Worm (Caenorhabditis elegans): ENCODE measurements around the gene gldi-4.

The gldi-4 gene

DNA sequence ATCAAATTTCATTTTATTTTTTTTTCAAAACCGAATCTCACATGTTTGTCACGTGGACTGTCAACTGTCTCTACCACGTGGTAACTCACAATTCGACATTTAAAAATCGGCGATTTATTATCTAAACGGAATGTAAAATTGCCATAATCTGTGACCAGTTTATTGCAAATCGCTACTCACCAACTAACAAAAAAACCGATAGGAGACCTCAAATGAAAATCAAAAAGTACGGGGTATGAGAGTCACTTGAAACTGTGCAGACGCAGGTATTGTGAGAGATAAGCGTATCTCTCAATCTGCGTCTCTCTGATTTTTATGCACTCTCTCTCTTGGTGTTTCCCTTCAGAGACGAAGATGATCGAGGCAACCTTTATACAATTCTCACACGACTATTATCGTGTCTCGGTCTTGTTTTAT, 30.3 kb downstream of the gldi-4 start:
- TF ChIP-seq lin-39 (tag; optimal IDR thresholded peaks at IDR 0.05) = no peak
- no peak for TF ChIP-seq C34B4.2 (tag; optimal IDR thresholded peaks at IDR 0.05)
- no peak for TF ChIP-seq nhr-28 (tag; optimal IDR thresholded peaks at IDR 0.05)
- TF ChIP-seq ceh-90 (tag; optimal IDR thresholded peaks at IDR 0.05) = no peak
- TF ChIP-seq aly-2 (tag; optimal IDR thresholded peaks at IDR 0.05) = no peak
- TF ChIP-seq efl-1 (optimal IDR thresholded peaks at IDR 0.05) = peak; percentile 27 to 56
- TF ChIP-seq efl-1 (GFP tag; optimal IDR thresholded peaks at IDR 0.05 in 1 of 2) = peak; percentile 22 to 91
- no peak for TF ChIP-seq tlp-1 (tag; optimal IDR thresholded peaks at IDR 0.05)
- peak; percentile 89 for TF ChIP-seq nhr-20 (tag; optimal IDR thresholded peaks at IDR 0.05)
- peak; percentile 83 for TF ChIP-seq nhr-90 (tag; optimal IDR thresholded peaks at IDR 0.05; ENCODE audit: poor library complexity)
- no peak for TF ChIP-seq hlh-4 (tag; optimal IDR thresholded peaks at IDR 0.05)
- peak; percentile 28 to 74 for TF ChIP-seq lin-35 (GFP tag; optimal IDR thresholded peaks at IDR 0.05)
- peak in 2 of 3 experiments; percentile 38 to 40 for TF ChIP-seq ceh-82 (tag; optimal IDR thresholded peaks at IDR 0.05)
- no peak for TF ChIP-seq unc-86 (tag; optimal IDR thresholded peaks at IDR 0.05)
- peak; percentile 21 for TF ChIP-seq C04F5.9 (tag; optimal IDR thresholded peaks at IDR 0.05)
- peak; percentile 29 for TF ChIP-seq hpl-2 (GFP tag; optimal IDR thresholded peaks at IDR 0.05)
- no peak for TF ChIP-seq nhr-76 (tag; optimal IDR thresholded peaks at IDR 0.05)
- peak; percentile 71 for TF ChIP-seq fos-1 (tag; optimal IDR thresholded peaks at IDR 0.05)
- no peak for TF ChIP-seq vab-15 (tag; optimal IDR thresholded peaks at IDR 0.05)
- no peak for TF ChIP-seq ces-1 (GFP tag; optimal IDR thresholded peaks at IDR 0.05)
- TF ChIP-seq swsn-7 (tag; optimal IDR thresholded peaks at IDR 0.05) = peak; percentile 49
- TF ChIP-seq efl-3 (GFP tag; optimal IDR thresholded peaks at IDR 0.05) = no peak
- no peak for TF ChIP-seq nhr-84 (tag; optimal IDR thresholded peaks at IDR 0.05)
- peak; percentile 65 for TF ChIP-seq mep-1 (tag; optimal IDR thresholded peaks at IDR 0.05)
- TF ChIP-seq grh-1 (GFP tag; IDR thresholded peaks at IDR 0.05) = peak; percentile 78
- no peak for TF ChIP-seq nhr-11 (tag; optimal IDR thresholded peaks at IDR 0.05)
- no peak for TF ChIP-seq hlh-17 (GFP tag; optimal IDR thresholded peaks at IDR 0.05; ENCODE audit: borderline replicate concordance)
- TF ChIP-seq zip-4 (GFP tag; optimal IDR thresholded peaks at IDR 0.05) = peak; percentile 0
- TF ChIP-seq tbx-2 (tag; optimal IDR thresholded peaks at IDR 0.05) = peak; percentile 70
- TF ChIP-seq rnt-1 (tag; optimal IDR thresholded peaks at IDR 0.05) = peak; percentile 39
- no peak for TF ChIP-seq mab-9 (GFP tag; IDR thresholded peaks at IDR 0.05)
- TF ChIP-seq ztf-11 (tag; optimal IDR thresholded peaks at IDR 0.05) = no peak
- peak; percentile 93 for TF ChIP-seq elt-2 (tag; optimal IDR thresholded peaks at IDR 0.05)
- peak; percentile 83 for TF ChIP-seq nhr-19 (GFP tag; conservative IDR thresholded peaks at IDR 0.05)
- TF ChIP-seq sox-4 (tag; optimal IDR thresholded peaks at IDR 0.05) = no peak
- TF ChIP-seq jun-1 (tag; optimal IDR thresholded peaks at IDR 0.05) = peak; percentile 28
- peak; percentile 27 for TF ChIP-seq snpc-4 (tag; optimal IDR thresholded peaks at IDR 0.05)
- TF ChIP-seq ztf-4 (tag; optimal IDR thresholded peaks at IDR 0.05) = no peak
- peak in 1 of 2 experiments; percentile 59 for TF ChIP-seq egl-27 (tag; optimal IDR thresholded peaks at IDR 0.05)
- peak; percentile 91 for TF ChIP-seq snu-23 (GFP tag; optimal IDR thresholded peaks at IDR 0.05)
- peak; percentile 88 for TF ChIP-seq lin-14 (GFP tag; optimal IDR thresholded peaks at IDR 0.05)
- no peak for TF ChIP-seq unc-30 (tag; optimal IDR thresholded peaks at IDR 0.05)
- peak; percentile 48 for TF ChIP-seq lin-13 (GFP tag; optimal IDR thresholded peaks at IDR 0.05)
- TF ChIP-seq lin-15B (tag; optimal IDR thresholded peaks at IDR 0.05) = no peak
- TF ChIP-seq ama-1 (optimal IDR thresholded peaks at IDR 0.05) = peak; percentile 69
- peak; percentile 9 for TF ChIP-seq skn-1 (tag; optimal IDR thresholded peaks at IDR 0.05)
- peak; percentile 79 for TF ChIP-seq blmp-1 (tag; optimal IDR thresholded peaks at IDR 0.05)
- TF ChIP-seq nhr-71 (tag; optimal IDR thresholded peaks at IDR 0.05) = peak; percentile 91
- TF ChIP-seq dpl-1 (GFP tag; optimal IDR thresholded peaks at IDR 0.05) = peak in 2 of 3 experiments; percentile 28 to 60
- peak; percentile 67 for TF ChIP-seq irx-1 (tag; optimal IDR thresholded peaks at IDR 0.05)
- TF ChIP-seq mef-2 (tag; optimal IDR thresholded peaks at IDR 0.05) = peak; percentile 16
- TF ChIP-seq C16A3.4 (tag; optimal IDR thresholded peaks at IDR 0.05) = peak; percentile 44
- peak in 1 of 2 experiments; percentile 86 for TF ChIP-seq mdl-1 (tag; optimal IDR thresholded peaks at IDR 0.05)
- TF ChIP-seq nhr-47 (tag; optimal IDR thresholded peaks at IDR 0.05) = peak; percentile 70
